Fruit fly (Drosophila melanogaster): ENCODE results near the gene CG45105.

- no peak for TF ChIP-seq CG16779 (tag; optimal IDR thresholded peaks at IDR 0.05)
- no peak for TF ChIP-seq Eip75B (GFP tag; optimal IDR thresholded peaks at IDR 0.05)
- no peak for TF ChIP-seq Blimp-1 (GFP tag; optimal IDR thresholded peaks at IDR 0.05)
- TF ChIP-seq CG10631 (GFP tag; optimal IDR thresholded peaks at IDR 0.05): no peak
- no peak for TF ChIP-seq fd59A (GFP tag; optimal IDR thresholded peaks at IDR 0.05)
- TF ChIP-seq achi (GFP tag; optimal IDR thresholded peaks at IDR 0.05): no peak
- no peak for TF ChIP-seq Met (GFP tag; optimal IDR thresholded peaks at IDR 0.05)
- no peak for TF ChIP-seq esn (GFP tag; optimal IDR thresholded peaks at IDR 0.05)
- no peak for TF ChIP-seq CG7368 (GFP tag; optimal IDR thresholded peaks at IDR 0.05)
- TF ChIP-seq salr (GFP tag; optimal IDR thresholded peaks at IDR 0.05): no peak
- no peak for TF ChIP-seq Lpt (GFP tag; optimal IDR thresholded peaks at IDR 0.05)
- TF ChIP-seq CG8119 (GFP tag; IDR thresholded peaks at IDR 0.05): no peak
- no peak for TF ChIP-seq vri (GFP tag; optimal IDR thresholded peaks at IDR 0.05)
- TF ChIP-seq Eip93F (GFP tag; optimal IDR thresholded peaks at IDR 0.05): no peak
Measured at dm6 chr3R:15895978-15896377, 21.8 kb downstream of the CG45105 start, which contains the start of gene CG14877.

All from whole organism, prepupa.